Worm (Caenorhabditis elegans): ENCODE data around the gene trf-1.

DNA sequence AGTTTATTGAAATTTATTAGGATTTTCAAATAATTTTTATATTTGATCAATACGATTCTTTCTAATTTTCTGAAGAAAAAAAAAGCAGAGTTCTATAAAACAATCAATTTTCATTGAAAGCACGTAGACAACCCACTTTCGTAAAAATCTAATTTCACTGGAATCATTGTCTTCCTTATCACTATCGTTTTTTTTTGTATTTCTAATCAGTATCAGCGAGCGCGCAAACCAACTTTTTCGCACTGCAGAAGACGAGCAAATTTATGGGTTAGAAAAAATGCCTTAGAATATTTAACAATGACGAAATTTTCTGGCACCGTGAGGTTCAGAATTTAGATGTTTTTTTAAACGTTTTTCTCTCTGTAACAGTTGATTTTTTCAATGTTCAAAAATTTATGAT is 22.6 kb downstream of the trf-1 start:
- TF ChIP-seq unc-62 (GFP tag; optimal IDR thresholded peaks at IDR 0.05) (no peak), lsl-1 (GFP tag; optimal IDR thresholded peaks at IDR 0.05) (no peak), snpc-4 (GFP tag; optimal IDR thresholded peaks at IDR 0.05) (no peak), snpc-4 (tag; optimal IDR thresholded peaks at IDR 0.05) (no peak), F49E8.2 (tag; optimal IDR thresholded peaks at IDR 0.05; ENCODE audit: insufficient read depth) (no peak), F57C9.4 (tag; optimal IDR thresholded peaks at IDR 0.05) (no peak), zfh-2 (GFP tag; conservative IDR thresholded peaks at IDR 0.05) (no peak), nhr-179 (tag; optimal IDR thresholded peaks at IDR 0.05) (no peak), sdz-38 (tag; optimal IDR thresholded peaks at IDR 0.05) (no peak), ama-1 (optimal IDR thresholded peaks at IDR 0.05) (no peak), ama-1 (GFP tag; optimal IDR thresholded peaks at IDR 0.05) (no peak), hlh-26 (GFP tag; conservative IDR thresholded peaks at IDR 0.05) (no peak), lag-1 (GFP tag; IDR thresholded peaks at IDR 0.05) (no peak), akir-1 (GFP tag; optimal IDR thresholded peaks at IDR 0.05) (no peak), cebp-2 (GFP tag; IDR thresholded peaks at IDR 0.05) (no peak)
